Fruit fly (Drosophila melanogaster): ENCODE data around the gene CG13667.

Gene CG13667

dm6 chr3L:8412725-8413124 lies 7.5 kb downstream of the CG13667 start, which contains the start of the genes Oseg1 and mtrm:
Gene Oseg1 (minus strand): TSS chr3L:8412825.
Gene mtrm (plus strand): TSS chr3L:8413012.
- TF ChIP-seq usp (GFP tag; optimal IDR thresholded peaks at IDR 0.05): no peak
- no peak for TF ChIP-seq CG8478 (optimal IDR thresholded peaks at IDR 0.05)
- no peak for TF ChIP-seq EcR (GFP tag; optimal IDR thresholded peaks at IDR 0.05)
- TF ChIP-seq pan (optimal IDR thresholded peaks at IDR 0.05): no peak
- TF ChIP-seq Dll (optimal IDR thresholded peaks at IDR 0.05): no peak
- no peak for TF ChIP-seq psq (optimal IDR thresholded peaks at IDR 0.05)

- no peak for TF ChIP-seq psq (optimal IDR thresholded peaks at IDR 0.05)
Observed at dm6 chr3L:8418984-8419383, 13.7 kb downstream of the CG13667 start.

- TF ChIP-seq Dll (optimal IDR thresholded peaks at IDR 0.05) (no peak), usp (GFP tag; optimal IDR thresholded peaks at IDR 0.05) (no peak), psq (optimal IDR thresholded peaks at IDR 0.05) (no peak), EcR (GFP tag; optimal IDR thresholded peaks at IDR 0.05) (no peak), CG8478 (optimal IDR thresholded peaks at IDR 0.05) (no peak)
Observed at dm6 chr3L:8419622-8420176, 14.4 kb downstream of the CG13667 start.

dm6 chr3L:8421361-8421760 lies 16.1 kb downstream of the CG13667 start:
- no peak for TF ChIP-seq usp (GFP tag; optimal IDR thresholded peaks at IDR 0.05)
- TF ChIP-seq Dll (optimal IDR thresholded peaks at IDR 0.05): no peak
- no peak for TF ChIP-seq pan (optimal IDR thresholded peaks at IDR 0.05)
- TF ChIP-seq psq (optimal IDR thresholded peaks at IDR 0.05): no peak
- TF ChIP-seq CG8478 (optimal IDR thresholded peaks at IDR 0.05): no peak
- TF ChIP-seq EcR (GFP tag; optimal IDR thresholded peaks at IDR 0.05): no peak

- no peak for TF ChIP-seq Dll (optimal IDR thresholded peaks at IDR 0.05)
- no peak for TF ChIP-seq EcR (GFP tag; optimal IDR thresholded peaks at IDR 0.05)
- no peak for TF ChIP-seq psq (optimal IDR thresholded peaks at IDR 0.05)
- no peak for TF ChIP-seq usp (GFP tag; optimal IDR thresholded peaks at IDR 0.05)
- TF ChIP-seq CG8478 (optimal IDR thresholded peaks at IDR 0.05): no peak
- no peak for TF ChIP-seq pan (optimal IDR thresholded peaks at IDR 0.05)
Observed at dm6 chr3L:8421808-8422586, 16.7 kb downstream of the CG13667 start, which contains the start of gene CG32354. Gene CG32354 (minus strand): TSS chr3L:8422205.

- no peak for TF ChIP-seq usp (GFP tag; optimal IDR thresholded peaks at IDR 0.05)
- no peak for TF ChIP-seq EcR (GFP tag; optimal IDR thresholded peaks at IDR 0.05)
- TF ChIP-seq pan (optimal IDR thresholded peaks at IDR 0.05): no peak
- no peak for TF ChIP-seq Dll (optimal IDR thresholded peaks at IDR 0.05)
- TF ChIP-seq psq (optimal IDR thresholded peaks at IDR 0.05): no peak
- TF ChIP-seq CG8478 (optimal IDR thresholded peaks at IDR 0.05): no peak
Observed at dm6 chr3L:8423156-8423555, 17.9 kb downstream of the CG13667 start.

- TF ChIP-seq CG8478 (optimal IDR thresholded peaks at IDR 0.05) (no peak), psq (optimal IDR thresholded peaks at IDR 0.05) (no peak), Dll (optimal IDR thresholded peaks at IDR 0.05) (no peak), EcR (GFP tag; optimal IDR thresholded peaks at IDR 0.05) (no peak), pan (optimal IDR thresholded peaks at IDR 0.05) (no peak), usp (GFP tag; optimal IDR thresholded peaks at IDR 0.05) (no peak)
Observed at dm6 chr3L:8424831-8425336, 19.6 kb downstream of the CG13667 start, which contains the start of gene Cbl. Gene Cbl (plus strand): TSS chr3L:8424954.

dm6 chr3L:8437583-8437982 lies 32.3 kb downstream of the CG13667 start:
- no peak for TF ChIP-seq usp (GFP tag; optimal IDR thresholded peaks at IDR 0.05)
- no peak for TF ChIP-seq CG8478 (optimal IDR thresholded peaks at IDR 0.05)
- TF ChIP-seq pan (optimal IDR thresholded peaks at IDR 0.05): no peak
- TF ChIP-seq Dll (optimal IDR thresholded peaks at IDR 0.05): no peak
- no peak for TF ChIP-seq psq (optimal IDR thresholded peaks at IDR 0.05)
- no peak for TF ChIP-seq EcR (GFP tag; optimal IDR thresholded peaks at IDR 0.05)

- TF ChIP-seq pan (optimal IDR thresholded peaks at IDR 0.05): no peak
- no peak for TF ChIP-seq psq (optimal IDR thresholded peaks at IDR 0.05)
- no peak for TF ChIP-seq usp (GFP tag; optimal IDR thresholded peaks at IDR 0.05)
- TF ChIP-seq Dll (optimal IDR thresholded peaks at IDR 0.05): no peak
- TF ChIP-seq EcR (GFP tag; optimal IDR thresholded peaks at IDR 0.05): no peak
- no peak for TF ChIP-seq CG8478 (optimal IDR thresholded peaks at IDR 0.05)
Observed at dm6 chr3L:8440079-8440478, 34.8 kb downstream of the CG13667 start.

- TF ChIP-seq pan (optimal IDR thresholded peaks at IDR 0.05) (no peak), psq (optimal IDR thresholded peaks at IDR 0.05) (no peak), CG8478 (optimal IDR thresholded peaks at IDR 0.05) (no peak), EcR (GFP tag; optimal IDR thresholded peaks at IDR 0.05) (no peak), usp (GFP tag; optimal IDR thresholded peaks at IDR 0.05) (no peak), Dll (optimal IDR thresholded peaks at IDR 0.05) (no peak)
Observed at dm6 chr3L:8440771-8441549, 35.7 kb downstream of the CG13667 start.

- TF ChIP-seq usp (GFP tag; optimal IDR thresholded peaks at IDR 0.05) (no peak), CG8478 (optimal IDR thresholded peaks at IDR 0.05) (peak; percentile 27)
Observed at dm6 chr3L:8441745-8442575, 36.7 kb downstream of the CG13667 start, which contains the start of gene Unr. Gene Unr (minus strand): TSS chr3L:8442381.

Data from whole organism.